Worm (Caenorhabditis elegans) whole organism, midembryonic: Measurements from ENCODE around the gene dagl-2.

Experiments
- T22C8.4 ChIP-seq: fragments of 200-800 bp; sonication (Bioruptor generic); IDR thresholded peaks from 2 replicates; pipeline ENCODE4 v1.3.6; 2022; ENCODE audit warnings: missing genetic modification characterization, missing compliant biosample characterization
- cog-1 ChIP-seq: sonication (generic microtip); optimal IDR thresholded peaks from 2 replicates; lab custom pipeline; 2016; ENCODE audit warnings: missing genetic modification characterization, missing compliant biosample characterization
- flt-1 ChIP-seq: fragments of 200-800 bp; sonication (Bioruptor generic); IDR thresholded peaks from 2 replicates; pipeline ENCODE4 v1.3.6; 2022; ENCODE audit warnings: missing genetic modification characterization, missing compliant biosample characterization
- klf-2 ChIP-seq: fragments of 200-800 bp; sonication (Bioruptor generic); conservative IDR thresholded peaks from 2 replicates; pipeline ENCODE4 v1.3.6; 2022; ENCODE audit warnings: missing genetic modification reagents, missing genetic modification characterization, missing compliant biosample characterization
- med-1 ChIP-seq: sonication (generic microtip); optimal IDR thresholded peaks from 2 replicates; lab custom pipeline; 2017; ENCODE audit warnings: missing genetic modification characterization, mild to moderate bottlenecking, missing compliant biosample characterization, antibody characterized with exemption, missing genetic modification reagents; ENCODE audit not compliant: insufficient read depth
- ref-1 ChIP-seq: fragments of 200-800 bp; sonication (Bioruptor generic); conservative IDR thresholded peaks from 2 replicates; pipeline ENCODE4 v1.3.6; 2022; ENCODE audit warnings: missing genetic modification reagents, missing genetic modification characterization, missing compliant biosample characterization
- tab-1 ChIP-seq: fragments of 200-800 bp; sonication (Bioruptor generic); IDR thresholded peaks from 2 replicates; pipeline ENCODE4 v1.3.6; 2022; ENCODE audit warnings: missing genetic modification characterization, missing compliant biosample characterization
- ztf-23 ChIP-seq: fragments of 200-800 bp; sonication (Bioruptor generic); IDR thresholded peaks from 2 replicates; pipeline ENCODE4 v1.3.6; 2022; ENCODE audit warnings: missing genetic modification reagents, missing genetic modification characterization, missing compliant biosample characterization
- ztf-29 ChIP-seq: fragments of 200-800 bp; sonication (Bioruptor generic); IDR thresholded peaks from 2 replicates; pipeline ENCODE4 v1.3.6; 2022; ENCODE audit warnings: missing genetic modification reagents, missing genetic modification characterization, missing compliant biosample characterization

Gene dagl-2

DNA sequence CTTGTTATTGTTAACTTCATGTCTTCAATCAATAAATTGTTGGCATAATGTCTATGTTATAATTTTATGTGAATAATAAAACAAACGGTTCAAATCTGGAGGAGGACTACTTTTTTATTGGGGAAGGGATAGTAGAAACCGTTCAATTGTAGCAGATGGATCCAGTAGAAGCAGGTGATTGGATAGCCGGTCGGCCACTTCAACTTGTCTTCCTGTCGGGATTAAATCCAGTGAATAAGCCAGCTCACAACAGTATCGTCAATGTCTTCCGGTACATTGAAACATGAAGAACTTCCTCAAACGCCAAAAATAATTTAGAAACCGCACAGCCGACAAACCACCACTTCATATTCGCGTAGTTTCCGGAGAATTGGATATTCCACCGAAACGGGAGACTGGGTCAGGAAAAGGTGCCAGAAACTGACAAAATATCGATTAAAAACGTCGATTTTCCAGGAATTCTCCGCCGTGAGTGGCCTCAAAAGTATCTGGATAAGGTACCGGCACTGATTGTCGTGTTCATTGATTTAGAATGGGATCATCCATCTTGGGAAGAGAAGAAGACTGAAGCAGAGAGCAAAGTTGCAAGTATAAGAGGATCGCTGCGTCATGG is 12.0 kb upstream of the dagl-2 start, which contains the start of gene trpp-11:
TSS of gene trpp-11 (plus strand) at position 153 of the 613 bp plus-strand sequence.
- TF ChIP-seq med-1 (GFP tag; lab: Kevin White, UChicago): no peak
- TF ChIP-seq klf-2 (GFP tag; lab: Robert Waterston, UW): no peak
- TF ChIP-seq cog-1 (tag; lab: Kevin White, UChicago): no peak
- TF ChIP-seq flt-1: no peak
- TF ChIP-seq ref-1 (GFP tag; lab: Robert Waterston, UW): no peak
- TF ChIP-seq tab-1 (GFP tag; lab: Robert Waterston, UW): no peak
- TF ChIP-seq T22C8.4: no peak
- TF ChIP-seq ztf-29 (GFP tag; lab: Robert Waterston, UW): no peak
- TF ChIP-seq ztf-23: no peak

DNA sequence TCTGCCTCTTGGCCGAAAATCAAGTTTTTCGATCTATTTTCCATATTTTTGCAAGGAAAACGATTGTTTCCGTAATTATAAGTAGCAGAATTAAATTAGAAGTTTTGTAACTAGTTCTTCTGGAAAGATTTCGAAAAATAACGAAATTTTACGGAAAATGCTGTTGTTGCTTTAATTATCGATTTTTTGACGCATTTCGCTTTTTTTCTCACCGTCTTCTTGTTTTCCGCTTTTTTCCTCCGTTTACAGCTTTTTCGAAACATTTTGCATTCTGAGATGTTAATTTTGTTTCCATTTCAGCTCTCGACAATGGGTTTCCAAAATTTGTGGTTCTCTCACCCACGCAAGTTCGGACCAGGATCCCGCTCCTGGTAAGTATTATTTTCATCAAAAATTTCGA is 10.9 kb upstream of the dagl-2 start, which contains the start of gene rps-29:
TSS of gene rps-29 (plus strand) at position 301 of the 400 bp plus-strand sequence.
- TF ChIP-seq cog-1 (tag; lab: Kevin White, UChicago) (no peak), T22C8.4 (peak; percentile 71)

DNA sequence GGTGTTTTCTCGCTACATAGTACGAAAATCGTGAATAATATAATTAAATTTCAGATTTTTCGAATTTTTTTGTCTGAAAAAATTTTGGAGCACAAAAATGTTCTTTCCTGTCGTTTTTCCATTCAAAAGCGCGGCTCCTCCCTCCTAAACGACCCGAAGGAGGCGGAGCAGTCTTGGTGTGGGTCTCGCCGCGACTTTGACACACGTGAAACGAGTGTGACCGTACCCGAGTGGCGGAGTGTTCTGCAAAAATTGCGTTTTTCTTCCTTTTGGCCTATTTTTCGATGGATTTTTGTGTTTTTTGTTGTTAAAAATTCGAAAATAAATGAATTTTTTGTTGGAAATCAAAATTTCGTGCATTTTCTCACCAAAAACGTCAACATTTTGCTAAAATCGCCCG is 10.5 kb upstream of the dagl-2 start, which contains the start of gene snt-2:
TSS of gene snt-2 (minus strand) at position 139 of the 400 bp plus-strand sequence.
- TF ChIP-seq ztf-29 (GFP tag; lab: Robert Waterston, UW): no peak
- TF ChIP-seq ztf-23: no peak
- no peak for TF ChIP-seq klf-2 (GFP tag; lab: Robert Waterston, UW)
- 0 out of 2 replicates have a peak, but pooled peaks have one; percentile 41 for TF ChIP-seq flt-1
- TF ChIP-seq cog-1 (tag; lab: Kevin White, UChicago): no peak

DNA sequence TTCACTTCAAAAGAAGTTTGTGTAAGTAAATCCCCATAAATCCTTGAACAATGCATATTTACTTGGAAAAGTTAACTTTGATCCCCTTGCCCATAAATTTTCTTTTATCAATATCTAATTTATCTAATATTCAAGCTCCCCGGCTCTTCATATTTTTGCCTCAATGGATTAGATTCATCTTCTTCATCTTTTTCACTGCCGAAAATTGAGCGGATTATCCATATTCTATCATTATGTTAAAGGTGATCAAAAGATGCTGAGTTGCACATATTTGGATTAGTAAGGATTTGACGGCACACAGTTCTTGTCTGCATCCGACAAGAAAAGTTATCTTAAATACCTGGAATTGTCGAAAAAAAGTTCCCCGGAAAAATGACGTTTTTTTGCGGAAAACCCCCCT is 7.5 kb upstream of the dagl-2 start:
- TF ChIP-seq cog-1 (tag; lab: Kevin White, UChicago) (no peak), ztf-23 (no peak), flt-1 (no peak), med-1 (GFP tag; lab: Kevin White, UChicago) (no peak), ref-1 (GFP tag; lab: Robert Waterston, UW) (no peak), T22C8.4 (no peak), tab-1 (GFP tag; lab: Robert Waterston, UW) (no peak), ztf-29 (GFP tag; lab: Robert Waterston, UW) (no peak), klf-2 (GFP tag; lab: Robert Waterston, UW) (no peak)

DNA sequence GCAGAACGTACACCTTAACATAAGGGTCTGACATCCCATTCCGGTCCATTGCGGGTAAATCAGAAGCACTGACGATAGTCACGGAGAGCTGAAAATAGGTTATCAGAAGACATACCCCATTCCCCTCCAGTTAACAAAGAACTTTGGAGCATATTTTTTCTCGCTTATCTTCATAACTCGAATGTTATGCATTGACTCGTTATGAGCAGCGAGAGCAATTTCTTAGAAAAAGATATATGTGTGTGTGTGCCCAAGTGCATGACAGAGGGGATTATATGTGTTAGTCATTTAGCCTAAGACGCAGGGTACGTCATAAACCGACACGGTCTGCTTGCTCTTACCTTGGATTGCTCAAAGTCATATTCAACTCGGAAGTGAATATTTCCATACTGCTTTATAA is 6.5 kb upstream of the dagl-2 start:
- TF ChIP-seq cog-1 (tag; lab: Kevin White, UChicago): no peak
- TF ChIP-seq ref-1 (GFP tag; lab: Robert Waterston, UW): no peak
- TF ChIP-seq klf-2 (GFP tag; lab: Robert Waterston, UW): no peak
- no peak for TF ChIP-seq flt-1
- no peak for TF ChIP-seq med-1 (GFP tag; lab: Kevin White, UChicago)
- TF ChIP-seq T22C8.4: no peak
- TF ChIP-seq ztf-23: no peak
- TF ChIP-seq tab-1 (GFP tag; lab: Robert Waterston, UW): no peak
- no peak for TF ChIP-seq ztf-29 (GFP tag; lab: Robert Waterston, UW)

DNA sequence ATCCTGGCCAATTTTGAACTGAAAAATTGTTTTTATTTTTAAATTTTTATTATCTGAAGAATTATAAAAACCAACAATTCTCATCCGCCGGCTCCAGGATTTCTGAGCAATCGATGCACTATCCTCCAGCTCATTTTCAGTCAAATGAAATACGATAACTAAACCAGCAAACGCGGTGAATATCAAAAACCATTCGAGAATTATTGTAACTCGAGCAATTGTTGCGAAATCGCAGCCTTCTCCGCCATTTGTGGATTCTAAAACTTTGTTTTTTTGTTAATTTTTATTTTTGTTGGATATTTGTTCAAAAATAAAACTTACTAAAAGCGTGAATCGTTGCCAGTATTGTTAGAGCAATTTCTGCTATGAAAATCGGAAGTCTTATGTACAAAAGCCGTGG is 602 bp downstream of the dagl-2 start:
- TF ChIP-seq ztf-23 (no peak), T22C8.4 (no peak), flt-1 (no peak), ref-1 (GFP tag; lab: Robert Waterston, UW) (no peak), cog-1 (tag; lab: Kevin White, UChicago) (no peak), tab-1 (GFP tag; lab: Robert Waterston, UW) (no peak), klf-2 (GFP tag; lab: Robert Waterston, UW) (no peak), med-1 (GFP tag; lab: Kevin White, UChicago) (no peak), ztf-29 (GFP tag; lab: Robert Waterston, UW) (no peak)

DNA sequence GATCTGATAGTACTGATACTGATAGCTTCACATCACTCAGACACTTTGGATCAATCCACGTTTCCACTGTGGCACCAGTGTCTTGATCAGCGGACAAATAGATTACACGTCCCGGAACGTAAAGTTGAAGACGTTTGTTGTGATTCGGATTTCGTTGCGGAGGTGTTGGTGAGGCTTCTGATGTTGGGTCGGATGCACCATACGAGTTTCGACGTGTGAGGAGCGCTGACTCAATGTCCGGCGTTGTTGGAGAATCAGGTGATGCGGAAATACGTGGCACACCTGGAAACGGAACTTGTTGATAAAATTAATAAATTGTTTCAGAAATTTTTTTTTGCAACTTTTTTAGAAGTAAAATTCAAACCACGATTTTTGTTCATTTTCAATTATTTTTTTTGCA is 4.3 kb downstream of the dagl-2 start, which contains the start of gene alh-11:
TSS of gene alh-11 (minus strand) at position 101 of the 400 bp plus-strand sequence.
- TF ChIP-seq flt-1 (no peak), ztf-29 (GFP tag; lab: Robert Waterston, UW) (no peak)

DNA sequence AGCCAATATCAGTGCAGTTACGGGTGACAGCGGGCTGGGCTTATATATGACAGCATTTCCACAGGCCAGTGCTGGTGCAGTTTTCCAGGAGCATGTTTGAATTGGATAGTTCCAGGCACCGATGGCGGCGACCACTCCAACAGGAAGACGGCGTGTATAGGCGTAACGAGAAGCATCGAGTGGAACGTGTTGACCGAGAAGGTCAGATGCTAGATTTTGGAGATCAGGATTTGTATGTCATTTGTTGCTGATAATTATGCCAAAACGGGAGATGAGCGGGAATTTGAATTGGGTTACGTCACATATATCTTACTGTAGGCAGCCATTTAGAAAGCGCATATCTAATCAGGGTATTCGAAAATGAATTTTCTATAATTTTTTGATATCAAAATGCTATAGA is 7.7 kb downstream of the dagl-2 start:
- TF ChIP-seq klf-2 (GFP tag; lab: Robert Waterston, UW) (no peak), ref-1 (GFP tag; lab: Robert Waterston, UW) (no peak), flt-1 (no peak), cog-1 (tag; lab: Kevin White, UChicago) (no peak), T22C8.4 (no peak), med-1 (GFP tag; lab: Kevin White, UChicago) (no peak), ztf-29 (GFP tag; lab: Robert Waterston, UW) (no peak), tab-1 (GFP tag; lab: Robert Waterston, UW) (no peak), ztf-23 (no peak)

DNA sequence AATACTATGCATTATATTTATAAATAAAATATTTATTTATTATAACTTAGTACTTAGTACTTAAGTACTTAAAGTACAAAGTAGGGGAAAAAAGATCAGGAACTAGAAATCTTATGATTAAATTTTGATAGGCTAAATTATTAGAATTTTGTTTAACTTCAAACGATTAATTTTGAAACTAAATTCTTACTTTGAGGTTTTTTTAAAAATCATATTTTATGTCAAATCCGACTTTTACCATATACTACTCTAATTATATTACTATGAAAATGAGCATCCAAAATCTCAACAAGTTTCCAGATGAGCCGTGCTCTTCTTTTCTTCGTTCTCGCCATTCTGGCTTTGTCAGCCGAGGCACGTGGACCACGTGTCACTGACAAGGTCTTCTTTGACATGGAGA is 10.0 kb downstream of the dagl-2 start, which contains the start of gene cyn-6:
TSS of gene cyn-6 (plus strand) at position 301 of the 400 bp plus-strand sequence.
- no peak for TF ChIP-seq tab-1 (GFP tag; lab: Robert Waterston, UW)
- TF ChIP-seq med-1 (GFP tag; lab: Kevin White, UChicago): no peak
- TF ChIP-seq ref-1 (GFP tag; lab: Robert Waterston, UW): no peak
- no peak for TF ChIP-seq T22C8.4
- no peak for TF ChIP-seq cog-1 (tag; lab: Kevin White, UChicago)
- no peak for TF ChIP-seq flt-1
- TF ChIP-seq klf-2 (GFP tag; lab: Robert Waterston, UW): no peak
- no peak for TF ChIP-seq ztf-29 (GFP tag; lab: Robert Waterston, UW)
- no peak for TF ChIP-seq ztf-23

DNA sequence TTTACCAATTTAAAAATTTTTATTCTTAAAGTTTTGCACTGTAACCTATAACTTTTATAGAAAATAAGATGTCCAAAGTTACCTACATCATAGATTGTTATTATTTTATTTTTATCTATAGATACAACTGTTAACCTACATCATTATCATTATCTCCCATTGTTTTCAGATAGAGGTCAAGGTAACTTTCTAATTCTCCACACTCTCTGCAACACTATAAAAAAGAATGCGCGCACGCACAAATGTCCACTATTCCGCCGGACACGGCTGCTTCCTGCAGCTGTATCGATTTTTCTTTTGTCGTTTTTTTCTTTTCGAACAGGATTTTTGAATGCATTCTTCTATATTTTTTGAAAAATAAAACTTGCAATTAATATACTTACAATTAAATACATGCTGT is 10.4 kb downstream of the dagl-2 start:
- TF ChIP-seq flt-1 (no peak), T22C8.4 (no peak), tab-1 (GFP tag; lab: Robert Waterston, UW) (no peak), cog-1 (tag; lab: Kevin White, UChicago) (no peak), ztf-29 (GFP tag; lab: Robert Waterston, UW) (no peak), klf-2 (GFP tag; lab: Robert Waterston, UW) (no peak), ztf-23 (no peak), med-1 (GFP tag; lab: Kevin White, UChicago) (no peak)
